Worm (Caenorhabditis elegans) whole organism, L2 larva: ENCODE data around the gene T05A7.6.

ENCODE experiments used
- sem-4 ChIP-seq: fragments of 150-350 bp; optimal IDR thresholded peaks from 2 replicates; lab custom pipeline; 2014; ENCODE audit warnings: missing biosample characterization, missing genetic modification reagents, missing genetic modification characterization
- unc-62 ChIP-seq: fragments of 150-350 bp; optimal IDR thresholded peaks from 2 replicates; lab custom pipeline; 2014; ENCODE audit warnings: missing biosample characterization, missing genetic modification reagents, missing genetic modification characterization

- no peak for TF ChIP-seq unc-62
- no peak for TF ChIP-seq sem-4
Observed at ce11 chrII:4648785-4649184, 22.8 kb downstream of the T05A7.6 start, which contains the start of gene lgc-27.
